Fruit fly (Drosophila melanogaster) whole organism, prepupa: Measurements from ENCODE around the gene TpnC25D.

ENCODE experiments used
- Blimp-1 ChIP-seq: fragments of 200-800 bp; sonication (Bioruptor generic); optimal IDR thresholded peaks from 3 replicates; lab custom pipeline; 2017; ENCODE audit warnings: missing biosample characterization, missing genetic modification characterization, mild to moderate bottlenecking, moderate library complexity, missing genetic modification reagents
- CG10669 ChIP-seq: fragments of 200-800 bp; sonication (Bioruptor generic); optimal IDR thresholded peaks from 3 replicates; lab custom pipeline; 2018; ENCODE audit warnings: missing biosample characterization, mild to moderate bottlenecking, missing genetic modification characterization, moderate library complexity
- CG11762 ChIP-seq: fragments of 200-800 bp; sonication (Bioruptor generic); optimal IDR thresholded peaks from 3 replicates; lab custom pipeline; 2016; ENCODE audit warnings: missing biosample characterization, missing genetic modification characterization; ENCODE audit not compliant: insufficient read depth
- CG15336 ChIP-seq: fragments of 200-800 bp; sonication (Bioruptor generic); IDR thresholded peaks from 2 replicates; pipeline ENCODE4 v1.3.6; 2022; ENCODE audit warnings: missing biosample characterization, missing genetic modification characterization
- CG1621 ChIP-seq: fragments of 200-800 bp; sonication (Bioruptor generic); optimal IDR thresholded peaks from 3 replicates; lab custom pipeline; 2018; ENCODE audit warnings: missing biosample characterization, mild to moderate bottlenecking, missing genetic modification characterization
- CG16779 ChIP-seq: fragments of 200-800 bp; sonication (Bioruptor generic); optimal IDR thresholded peaks from 3 replicates; lab custom pipeline; 2017; ENCODE audit warnings: missing biosample characterization, mild to moderate bottlenecking, missing genetic modification characterization
- CG3032 ChIP-seq: fragments of 200-800 bp; optimal IDR thresholded peaks from 2 replicates; lab custom pipeline; 2019; ENCODE audit warnings: missing biosample characterization, mild to moderate bottlenecking, missing genetic modification characterization, moderate library complexity
- CG31627 ChIP-seq: fragments of 200-800 bp; sonication (Bioruptor generic); optimal IDR thresholded peaks from 3 replicates; lab custom pipeline; 2016; ENCODE audit warnings: missing biosample characterization, missing genetic modification characterization
- CG32006 ChIP-seq: fragments of 200-800 bp; sonication (Bioruptor generic); optimal IDR thresholded peaks from 3 replicates; lab custom pipeline; 2017; ENCODE audit warnings: missing biosample characterization, mild to moderate bottlenecking, missing genetic modification characterization
- CG3919 ChIP-seq: fragments of 200-800 bp; sonication (Bioruptor generic); optimal IDR thresholded peaks from 3 replicates; lab custom pipeline; 2016; ENCODE audit warnings: missing biosample characterization, missing genetic modification characterization
- CG6163 ChIP-seq: fragments of 200-800 bp; sonication (Bioruptor generic); IDR thresholded peaks from 3 replicates; pipeline ENCODE4 v1.3.6; 2022; ENCODE audit warnings: missing biosample characterization, missing genetic modification characterization
- CG6276 ChIP-seq: fragments of 200-800 bp; sonication (Bioruptor generic); optimal IDR thresholded peaks from 2 replicates; lab custom pipeline; 2017; ENCODE audit warnings: missing biosample characterization, mild to moderate bottlenecking, missing genetic modification characterization
- CG6808 ChIP-seq: fragments of 200-800 bp; sonication (Bioruptor generic); optimal IDR thresholded peaks from 3 replicates; lab custom pipeline; 2017; ENCODE audit warnings: missing biosample characterization, missing genetic modification characterization, mild to moderate bottlenecking, moderate library complexity, missing genetic modification reagents
- CG6854 ChIP-seq: fragments of 200-800 bp; sonication (Bioruptor generic); optimal IDR thresholded peaks from 2 replicates; lab custom pipeline; 2017; ENCODE audit warnings: missing biosample characterization, mild to moderate bottlenecking, missing genetic modification characterization
- CG7368 ChIP-seq: fragments of 200-800 bp; sonication (Bioruptor generic); optimal IDR thresholded peaks from 3 replicates; lab custom pipeline; 2016; ENCODE audit warnings: missing biosample characterization, missing genetic modification characterization
- CG8119 ChIP-seq: fragments of 200-800 bp; sonication (Bioruptor generic); IDR thresholded peaks from 3 replicates; pipeline ENCODE4 v1.3.6; 2022; ENCODE audit warnings: missing biosample characterization, missing genetic modification characterization
- CG8319 ChIP-seq: fragments of 200-800 bp; sonication (Bioruptor generic); optimal IDR thresholded peaks from 3 replicates; lab custom pipeline; 2016; ENCODE audit warnings: missing biosample characterization, missing genetic modification characterization
- CG8632 ChIP-seq: fragments of 200-800 bp; sonication (Bioruptor generic); optimal IDR thresholded peaks from 3 replicates; lab custom pipeline; 2016; ENCODE audit warnings: missing biosample characterization, missing genetic modification characterization
- CG9139 ChIP-seq: fragments of 200-800 bp; sonication (Bioruptor generic); optimal IDR thresholded peaks from 3 replicates; lab custom pipeline; 2017; ENCODE audit warnings: missing biosample characterization, mild to moderate bottlenecking, missing genetic modification characterization
- Eip75B ChIP-seq: fragments of 200-800 bp; sonication (Bioruptor generic); optimal IDR thresholded peaks from 3 replicates; lab custom pipeline; 2016; ENCODE audit warnings: missing biosample characterization, missing genetic modification characterization
- Eip78C ChIP-seq: fragments of 200-800 bp; sonication (Bioruptor generic); peaks from one replicate; lab custom pipeline; 2016; ENCODE audit warnings: missing biosample characterization, missing genetic modification characterization
- Eip93F ChIP-seq: fragments of 200-800 bp; sonication (Bioruptor generic); optimal IDR thresholded peaks from 2 replicates; lab custom pipeline; 2016; ENCODE audit warnings: missing biosample characterization, mild to moderate bottlenecking, missing genetic modification characterization
- Ets21C ChIP-seq: fragments of 200-800 bp; sonication (Bioruptor generic); optimal IDR thresholded peaks from 3 replicates; lab custom pipeline; 2016; ENCODE audit warnings: missing biosample characterization, missing genetic modification characterization
- Ets96B ChIP-seq: fragments of 200-800 bp; optimal IDR thresholded peaks from 2 replicates; lab custom pipeline; 2019; ENCODE audit warnings: missing biosample characterization, mild to moderate bottlenecking, missing genetic modification characterization, moderate library complexity
- Gug ChIP-seq: fragments of 200-800 bp; sonication (Bioruptor generic); IDR thresholded peaks from 2 replicates; pipeline ENCODE4 v1.3.6; 2022; ENCODE audit warnings: missing biosample characterization, missing genetic modification characterization
- Hr38 ChIP-seq: sonication (Bioruptor generic); optimal IDR thresholded peaks from 2 replicates; lab custom pipeline; 2016; ENCODE audit warnings: missing biosample characterization, missing genetic modification characterization
- Hr39 ChIP-seq: fragments of 200-800 bp; sonication (Bioruptor generic); optimal IDR thresholded peaks from 2 replicates; lab custom pipeline; 2016; ENCODE audit warnings: missing biosample characterization, missing genetic modification characterization
- Hr4 ChIP-seq: fragments of 200-800 bp; sonication (Bioruptor generic); optimal IDR thresholded peaks from 3 replicates; lab custom pipeline; 2016; ENCODE audit warnings: missing biosample characterization, missing genetic modification characterization
- Met ChIP-seq: fragments of 200-800 bp; sonication (Bioruptor generic); optimal IDR thresholded peaks from 3 replicates; lab custom pipeline; 2016; ENCODE audit warnings: missing biosample characterization, missing genetic modification characterization
- OdsH ChIP-seq: fragments of 200-800 bp; sonication (Bioruptor generic); optimal IDR thresholded peaks from 3 replicates; lab custom pipeline; 2016; ENCODE audit warnings: missing biosample characterization, missing genetic modification characterization
- Smox ChIP-seq: fragments of 200-800 bp; sonication (Bioruptor generic); optimal IDR thresholded peaks from 3 replicates; lab custom pipeline; 2016; ENCODE audit warnings: missing biosample characterization, missing genetic modification characterization
- Sox102F ChIP-seq: fragments of 200-800 bp; sonication (Bioruptor generic); optimal IDR thresholded peaks from 2 replicates; lab custom pipeline; 2016; ENCODE audit warnings: missing biosample characterization, mild to moderate bottlenecking, missing genetic modification characterization
- Sox14 ChIP-seq: fragments of 200-800 bp; sonication (Bioruptor generic); optimal IDR thresholded peaks from 3 replicates; lab custom pipeline; 2016; ENCODE audit warnings: missing biosample characterization, missing genetic modification characterization
- Sox15 ChIP-seq: fragments of 200-800 bp; sonication (Bioruptor generic); optimal IDR thresholded peaks from 3 replicates; lab custom pipeline; 2016; ENCODE audit warnings: missing biosample characterization, missing genetic modification characterization
- achi ChIP-seq: fragments of 200-800 bp; sonication (Bioruptor generic); optimal IDR thresholded peaks from 3 replicates; lab custom pipeline; 2016; ENCODE audit warnings: missing biosample characterization, missing genetic modification characterization
- acj6 ChIP-seq: fragments of 200-800 bp; sonication (Bioruptor generic); optimal IDR thresholded peaks from 3 replicates; lab custom pipeline; 2016; ENCODE audit warnings: missing biosample characterization, missing genetic modification characterization
- cyc ChIP-seq: fragments of 200-800 bp; sonication (Bioruptor generic); optimal IDR thresholded peaks from 3 replicates; lab custom pipeline; 2016; ENCODE audit warnings: missing biosample characterization, missing genetic modification characterization
- dac ChIP-seq: fragments of 200-800 bp; sonication (Bioruptor generic); optimal IDR thresholded peaks from 2 replicates; lab custom pipeline; 2017; ENCODE audit warnings: missing biosample characterization, mild to moderate bottlenecking, missing genetic modification characterization
- dsx ChIP-seq: fragments of 200-800 bp; optimal IDR thresholded peaks from 3 replicates; lab custom pipeline; 2019; ENCODE audit warnings: missing biosample characterization, mild to moderate bottlenecking, missing genetic modification characterization, moderate library complexity; ENCODE audit not compliant: poor library complexity, severe bottlenecking
- fd59A ChIP-seq: fragments of 200-800 bp; sonication (Bioruptor generic); optimal IDR thresholded peaks from 2 replicates; lab custom pipeline; 2017; ENCODE audit warnings: missing biosample characterization, mild to moderate bottlenecking, missing genetic modification characterization, missing genetic modification reagents
- fd85E ChIP-seq: fragments of 200-800 bp; sonication (Bioruptor generic); optimal IDR thresholded peaks from 3 replicates; lab custom pipeline; 2016; ENCODE audit warnings: missing biosample characterization, missing genetic modification characterization
- fkh ChIP-seq: fragments of 200-800 bp; sonication (Bioruptor generic); optimal IDR thresholded peaks from 3 replicates; lab custom pipeline; 2017; ENCODE audit warnings: missing biosample characterization, mild to moderate bottlenecking, missing genetic modification characterization, moderate library complexity
- net ChIP-seq: fragments of 200-800 bp; sonication (Bioruptor generic); optimal IDR thresholded peaks from 3 replicates; lab custom pipeline; 2016; ENCODE audit warnings: missing biosample characterization, missing genetic modification characterization
- pdm3 ChIP-seq: fragments of 200-800 bp; sonication (Bioruptor generic); optimal IDR thresholded peaks from 3 replicates; lab custom pipeline; 2016; ENCODE audit warnings: missing biosample characterization, missing genetic modification characterization
- salr ChIP-seq, 2 experiments: fragments of 200-800 bp; sonication (Bioruptor generic); optimal IDR thresholded peaks; 3 replicates each; lab custom pipeline; 2016 to 2018; ENCODE audit warnings: missing biosample characterization in 2 of 2, missing genetic modification characterization in 2 of 2, mild to moderate bottlenecking in 1 of 2
- ss ChIP-seq, 2 experiments: fragments of 200-800 bp; sonication (Bioruptor generic); optimal IDR thresholded peaks; 2 replicates in 1 of 2; 3 replicates in 1 of 2; lab custom pipeline; 2017 to 2018; ENCODE audit warnings: mild to moderate bottlenecking in 2 of 2, missing biosample characterization in 2 of 2, missing genetic modification characterization in 2 of 2, moderate library complexity in 1 of 2
- svp ChIP-seq: fragments of 200-800 bp; sonication (Bioruptor generic); peaks from one replicate; lab custom pipeline; 2016; ENCODE audit warnings: missing biosample characterization, missing genetic modification characterization
- topi ChIP-seq: fragments of 200-800 bp; sonication (Bioruptor generic); optimal IDR thresholded peaks from 3 replicates; lab custom pipeline; 2016; ENCODE audit warnings: missing biosample characterization, missing genetic modification characterization
- vri ChIP-seq: fragments of 200-800 bp; sonication (Bioruptor generic); optimal IDR thresholded peaks from 3 replicates; lab custom pipeline; 2016; ENCODE audit warnings: missing biosample characterization, mild to moderate bottlenecking, missing genetic modification characterization

Gene TpnC25D

DNA sequence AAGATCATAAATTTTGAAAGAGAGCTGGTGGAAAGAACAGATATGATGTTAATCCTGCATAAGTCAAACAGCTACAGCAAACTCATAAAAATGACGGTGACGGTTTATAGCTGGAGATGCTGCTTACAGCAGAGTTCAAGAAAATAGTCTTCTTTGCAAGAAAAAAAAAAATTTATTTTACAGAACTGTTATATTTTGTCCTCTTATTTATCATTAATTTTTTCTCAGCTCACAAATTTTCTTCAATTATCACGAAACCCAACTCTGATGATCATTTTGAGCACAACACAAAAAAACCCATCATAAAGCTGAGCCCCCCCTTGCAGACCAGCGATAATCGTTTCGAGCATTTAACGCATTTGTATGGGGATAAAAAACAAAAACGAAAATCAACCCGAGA lies 14.9 kb downstream of the TpnC25D start (continued):
- TF ChIP-seq fd59A (no peak), CG3919 (peak; percentile 11), Eip93F (GFP tag; lab: Kevin White, UChicago) (no peak), Hr39 (GFP tag; lab: Kevin White, UChicago) (peak; percentile 62), Eip78C (GFP tag; lab: Kevin White, UChicago) (peak; percentile 83), Ets21C (GFP tag; lab: Kevin White, UChicago) (peak; percentile 28), Sox14 (GFP tag; lab: Kevin White, UChicago) (peak; percentile 21), CG15336 (GFP tag; lab: Robert Waterston, UW) (0 out of 2 replicates have a peak, but pooled peaks have one; percentile 19), CG6163 (GFP tag; lab: Robert Waterston, UW) (0 out of 3 replicates have a peak, but pooled peaks have one; percentile 31), Blimp-1 (GFP tag; lab: Kevin White, UChicago) (no peak), CG6276 (GFP tag; lab: Kevin White, UChicago) (no peak), net (GFP tag; lab: Kevin White, UChicago) (peak; percentile 19), CG8119 (GFP tag; lab: Robert Waterston, UW) (no peak), acj6 (GFP tag; lab: Kevin White, UChicago) (peak; percentile 42), Hr4 (no peak), Hr38 (no peak), Gug (GFP tag; lab: Robert Waterston, UW) (no peak), CG10669 (peak; percentile 16), CG6854 (GFP tag; lab: Kevin White, UChicago) (no peak), CG1621 (tag; lab: Kevin White, UChicago) (no peak), fd85E (no peak), cyc (GFP tag; lab: Kevin White, UChicago) (peak; percentile 50), CG32006 (peak; percentile 3), svp (GFP tag; lab: Kevin White, UChicago) (peak; percentile 75), fkh (peak; percentile 3), CG8632 (GFP tag; lab: Kevin White, UChicago) (peak; percentile 37), Sox15 (GFP tag; lab: Kevin White, UChicago) (no peak), CG6808 (no peak), pdm3 (GFP tag; lab: Kevin White, UChicago) (peak; percentile 28), CG11762 (GFP tag; lab: Kevin White, UChicago) (no peak), ss (GFP tag; optimal IDR thresholded peaks at IDR 0.05; lab: Kevin White, UChicago) (no peak), dac (GFP tag; lab: Kevin White, UChicago) (no peak), Smox (GFP tag; lab: Kevin White, UChicago) (peak; percentile 59), CG7368 (GFP tag; lab: Kevin White, UChicago) (no peak), Eip75B (GFP tag; lab: Kevin White, UChicago) (peak; percentile 19), dsx (GFP tag; lab: Kevin White, UChicago) (no peak), Sox102F (GFP tag; lab: Kevin White, UChicago) (peak; percentile 75), CG8319 (GFP tag; lab: Kevin White, UChicago) (no peak), OdsH (GFP tag; lab: Kevin White, UChicago) (peak; percentile 12), CG31627 (GFP tag; lab: Kevin White, UChicago) (peak; percentile 51)

- TF ChIP-seq CG16779 (tag; lab: Kevin White, UChicago) = no peak
- no peak for TF ChIP-seq topi (GFP tag; lab: Kevin White, UChicago)
- no peak for TF ChIP-seq salr (GFP tag; optimal IDR thresholded peaks at IDR 0.05; lab: Kevin White, UChicago)
- no peak for TF ChIP-seq Smox (GFP tag; lab: Kevin White, UChicago)
- no peak for TF ChIP-seq Eip75B (GFP tag; lab: Kevin White, UChicago)
- TF ChIP-seq Eip78C (GFP tag; lab: Kevin White, UChicago) = peak; percentile 57
- 0 out of 3 replicates have a peak, but pooled peaks have one; percentile 29 for TF ChIP-seq CG6163 (GFP tag; lab: Robert Waterston, UW)
- no peak for TF ChIP-seq CG3032 (tag; lab: Kevin White, UChicago)
- TF ChIP-seq CG7368 (GFP tag; lab: Kevin White, UChicago) = no peak
- TF ChIP-seq vri (GFP tag; lab: Kevin White, UChicago) = no peak
- peak; percentile 21 for TF ChIP-seq CG1621 (tag; lab: Kevin White, UChicago)
- no peak for TF ChIP-seq svp (GFP tag; lab: Kevin White, UChicago)
- no peak for TF ChIP-seq Sox15 (GFP tag; lab: Kevin White, UChicago)
- TF ChIP-seq Hr4 = no peak
- TF ChIP-seq pdm3 (GFP tag; lab: Kevin White, UChicago) = no peak
- TF ChIP-seq Met (GFP tag; lab: Kevin White, UChicago) = no peak
- TF ChIP-seq Sox102F (GFP tag; lab: Kevin White, UChicago) = no peak
- peak; percentile 14 for TF ChIP-seq net (GFP tag; lab: Kevin White, UChicago)
- TF ChIP-seq acj6 (GFP tag; lab: Kevin White, UChicago) = no peak
- TF ChIP-seq achi = no peak
- no peak for TF ChIP-seq dsx (GFP tag; lab: Kevin White, UChicago)
- TF ChIP-seq CG6276 (GFP tag; lab: Kevin White, UChicago) = no peak
- no peak for TF ChIP-seq CG9139 (GFP tag; lab: Kevin White, UChicago)
- TF ChIP-seq CG11762 (GFP tag; lab: Kevin White, UChicago) = no peak
- no peak for TF ChIP-seq Blimp-1 (GFP tag; lab: Kevin White, UChicago)
- no peak for TF ChIP-seq Ets96B (tag; lab: Kevin White, UChicago)
Measured at dm6 chr2L:5232175-5232574, 15.7 kb downstream of the TpnC25D start.
